Worm (Caenorhabditis elegans): ENCODE data around the gene cthd-1.

DNA sequence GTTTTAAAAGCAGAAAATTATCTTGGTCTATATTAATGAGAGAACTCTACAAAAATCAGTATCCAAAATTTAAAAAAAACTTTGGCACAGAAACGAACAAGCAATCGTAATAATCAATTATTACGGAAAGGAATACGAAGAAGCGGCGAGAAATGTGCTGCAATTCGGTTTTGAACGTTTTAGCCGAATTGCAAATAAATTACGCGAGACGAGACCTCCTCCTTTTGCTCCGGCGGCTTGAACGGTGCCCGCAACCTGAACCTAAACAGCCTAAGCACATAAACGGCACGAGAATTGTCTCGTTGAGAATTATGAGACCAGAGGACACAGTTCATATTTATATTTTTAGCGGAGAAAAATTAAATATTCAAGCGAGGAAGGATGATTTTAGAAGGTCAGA is 11.3 kb downstream of the cthd-1 start:
- TF ChIP-seq scrt-1 (GFP tag; IDR thresholded peaks at IDR 0.05) (no peak), hnd-1 (tag; optimal IDR thresholded peaks at IDR 0.05) (no peak), ceh-13 (GFP tag; optimal IDR thresholded peaks at IDR 0.05) (no peak)
